Worm (Caenorhabditis elegans): ENCODE measurements around the gene spe-36.

spe-36 gene

ce11 chrIV:11582450-11583166, 9.5 kb downstream of the spe-36 start:
- TF ChIP-seq lin-11 (tag; optimal IDR thresholded peaks at IDR 0.05) = no peak
- TF ChIP-seq nhr-25 (tag; optimal IDR thresholded peaks at IDR 0.05) = no peak
- TF ChIP-seq fos-1 (tag; optimal IDR thresholded peaks at IDR 0.05) = peak; percentile 31
- TF ChIP-seq mdl-1 (tag; optimal IDR thresholded peaks at IDR 0.05) = no peak
- TF ChIP-seq crh-2 (tag; optimal IDR thresholded peaks at IDR 0.05) = peak; percentile 7
- no peak for TF ChIP-seq unc-39 (tag; optimal IDR thresholded peaks at IDR 0.05)
- TF ChIP-seq sem-4 (tag; optimal IDR thresholded peaks at IDR 0.05) = no peak

ce11 chrIV:11578492-11578891, 13.6 kb downstream of the spe-36 start, which contains the start of gene rib-1:
Gene rib-1 (plus strand): TSS chrIV:11578792.
- TF ChIP-seq ama-1 (optimal IDR thresholded peaks at IDR 0.05) (no peak), zag-1 (tag; optimal IDR thresholded peaks at IDR 0.05) (no peak), nhr-6 (tag; optimal IDR thresholded peaks at IDR 0.05) (no peak), nhr-237 (tag; optimal IDR thresholded peaks at IDR 0.05) (no peak), sma-3 (GFP tag; optimal IDR thresholded peaks at IDR 0.05) (no peak), nhr-11 (tag; optimal IDR thresholded peaks at IDR 0.05) (no peak), C34F6.9 (tag; optimal IDR thresholded peaks at IDR 0.05) (no peak), ceh-16 (tag; optimal IDR thresholded peaks at IDR 0.05) (no peak), dmd-4 (tag; optimal IDR thresholded peaks at IDR 0.05) (no peak), lin-11 (tag; optimal IDR thresholded peaks at IDR 0.05) (no peak), alr-1 (tag; optimal IDR thresholded peaks at IDR 0.05) (no peak), mab-5 (tag; optimal IDR thresholded peaks at IDR 0.05) (no peak), Y55F3AM.14 (GFP tag; optimal IDR thresholded peaks at IDR 0.05) (no peak), aly-2 (tag; optimal IDR thresholded peaks at IDR 0.05) (no peak), unc-62 (GFP tag; optimal IDR thresholded peaks at IDR 0.05) (no peak)

DNA sequence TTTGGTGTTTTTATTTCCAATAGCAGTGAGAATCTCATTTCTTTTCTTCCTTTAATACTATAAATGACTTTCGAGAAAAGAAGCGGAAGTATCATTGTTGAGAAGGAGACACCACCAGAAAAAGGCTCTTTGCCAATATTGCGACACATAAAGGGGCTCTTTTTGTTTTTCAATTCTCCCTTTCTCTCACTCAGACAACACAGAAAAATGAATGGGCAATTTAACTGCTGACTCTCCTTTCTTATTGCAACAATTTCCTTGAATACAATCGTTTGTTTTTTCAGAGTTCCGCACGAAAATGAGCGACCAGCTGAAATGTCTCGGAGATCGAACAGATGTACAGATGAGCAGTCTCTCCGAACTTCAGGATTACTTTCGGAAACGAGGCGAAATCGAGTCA, 17.7 kb downstream of the spe-36 start:
- TF ChIP-seq nhr-25 (tag; optimal IDR thresholded peaks at IDR 0.05) (no peak), unc-55 (GFP tag; optimal IDR thresholded peaks at IDR 0.05) (no peak), nhr-12 (tag; optimal IDR thresholded peaks at IDR 0.05) (no peak)

DNA sequence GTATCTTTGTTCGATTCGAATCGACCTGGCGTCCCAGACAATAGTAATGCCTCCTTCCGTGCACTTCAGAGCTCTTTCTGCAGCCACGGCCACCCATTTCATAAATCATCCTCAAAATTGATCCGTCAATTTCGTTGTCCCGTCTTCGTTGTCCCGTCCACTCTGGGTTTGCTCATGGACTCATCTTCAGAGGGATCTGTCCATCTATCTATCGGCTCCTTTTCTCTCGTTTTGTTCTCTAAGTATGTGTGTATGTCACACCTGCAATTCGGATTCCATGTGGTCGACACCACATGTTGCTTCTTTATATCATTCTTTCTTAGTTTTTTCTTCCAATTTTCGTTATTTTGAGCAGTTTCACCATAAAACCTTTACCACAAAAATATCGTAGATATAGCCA, 19.5 kb downstream of the spe-36 start:
- TF ChIP-seq zag-1 (tag; optimal IDR thresholded peaks at IDR 0.05) (no peak), snpc-4 (tag; optimal IDR thresholded peaks at IDR 0.05) (no peak), F13H6.1 (tag; optimal IDR thresholded peaks at IDR 0.05) (peak; percentile 35), ZK546.5 (tag; optimal IDR thresholded peaks at IDR 0.05) (no peak), mab-5 (tag; optimal IDR thresholded peaks at IDR 0.05) (peak; percentile 61), lsy-2 (tag; optimal IDR thresholded peaks at IDR 0.05) (peak in 1 of 2 experiments; percentile 21)

DNA sequence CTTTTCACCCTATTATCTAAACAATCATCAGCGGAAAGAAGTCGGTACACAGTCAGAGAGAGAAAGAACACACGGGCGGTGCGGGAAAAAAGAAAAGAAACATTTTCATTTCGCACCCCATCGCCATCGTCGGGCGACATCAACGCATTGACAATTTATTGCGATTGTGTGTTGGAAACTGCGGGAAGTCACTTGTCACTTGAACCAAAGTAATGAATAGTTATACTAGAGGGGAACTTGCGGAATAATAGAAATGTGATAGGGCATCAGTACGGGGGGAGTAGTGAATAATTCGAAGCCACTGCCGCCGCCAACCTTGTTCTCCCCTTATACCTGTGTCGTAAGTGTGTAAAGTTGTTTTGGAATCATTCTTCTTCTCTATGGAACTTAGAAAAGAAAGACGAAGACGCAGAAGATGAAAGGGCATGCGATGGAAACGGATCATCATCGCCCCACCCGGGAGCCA, 20.7 kb downstream of the spe-36 start:
- TF ChIP-seq crh-2 (tag; optimal IDR thresholded peaks at IDR 0.05) (no peak), nhr-25 (tag; optimal IDR thresholded peaks at IDR 0.05) (peak; percentile 45), Y55F3AM.14 (GFP tag; optimal IDR thresholded peaks at IDR 0.05) (peak; percentile 24), ceh-16 (tag; optimal IDR thresholded peaks at IDR 0.05) (peak; percentile 29), F13H6.1 (tag; optimal IDR thresholded peaks at IDR 0.05) (peak; percentile 12), zag-1 (tag; optimal IDR thresholded peaks at IDR 0.05) (no peak), nhr-129 (tag; optimal IDR thresholded peaks at IDR 0.05) (peak; percentile 63), fos-1 (tag; optimal IDR thresholded peaks at IDR 0.05) (peak; percentile 47), sem-4 (tag; optimal IDR thresholded peaks at IDR 0.05) (peak; percentile 10), sma-3 (GFP tag; optimal IDR thresholded peaks at IDR 0.05) (peak; percentile 27)

ce11 chrIV:11570200-11570599, 21.9 kb downstream of the spe-36 start, which contains the start of gene srgp-1:
Gene srgp-1 (plus strand): TSS chrIV:11570500.
- TF ChIP-seq elt-1 (tag; optimal IDR thresholded peaks at IDR 0.05) = no peak
- no peak for TF ChIP-seq F13H6.1 (tag; optimal IDR thresholded peaks at IDR 0.05)
- TF ChIP-seq ztf-11 (tag; optimal IDR thresholded peaks at IDR 0.05) = no peak
- TF ChIP-seq sma-3 (GFP tag; optimal IDR thresholded peaks at IDR 0.05) = no peak
- no peak for TF ChIP-seq R02D3.7 (tag; optimal IDR thresholded peaks at IDR 0.05)
- TF ChIP-seq ztf-1 (GFP tag; conservative IDR thresholded peaks at IDR 0.05) = no peak
- no peak for TF ChIP-seq peb-1 (tag; optimal IDR thresholded peaks at IDR 0.05)
- TF ChIP-seq nhr-25 (tag; optimal IDR thresholded peaks at IDR 0.05) = no peak
- TF ChIP-seq nhr-21 (tag; optimal IDR thresholded peaks at IDR 0.05) = no peak
- no peak for TF ChIP-seq mab-5 (tag; optimal IDR thresholded peaks at IDR 0.05)
- TF ChIP-seq snpc-4 (tag; optimal IDR thresholded peaks at IDR 0.05) = no peak
- no peak for TF ChIP-seq alr-1 (tag; optimal IDR thresholded peaks at IDR 0.05)
- no peak for TF ChIP-seq dmd-4 (tag; optimal IDR thresholded peaks at IDR 0.05)
- TF ChIP-seq gmeb-1 (tag; optimal IDR thresholded peaks at IDR 0.05) = no peak
- TF ChIP-seq elt-3 (tag; optimal IDR thresholded peaks at IDR 0.05) = no peak
- no peak for TF ChIP-seq C34F6.9 (tag; optimal IDR thresholded peaks at IDR 0.05)
- no peak for TF ChIP-seq blmp-1 (tag; optimal IDR thresholded peaks at IDR 0.05; ENCODE audit: insufficient read depth)
